Fruit fly (Drosophila melanogaster) whole organism, larva: ENCODE data around the gene CG7203.
"Not testable (repeated sequence)": the region's sequence is repeated elsewhere in the genome, so short reads cannot be mapped to it uniquely, and the experiment has no call there.

Experiments used
- noc ChIP-seq: fragments of 200-800 bp; sonication (Bioruptor generic); optimal IDR thresholded peaks from 3 replicates; lab custom pipeline; 2019; ENCODE audit warnings: missing biosample characterization, mild to moderate bottlenecking, missing genetic modification characterization, moderate library complexity

Gene CG7203

dm6 chr2L:7767328-7767727 lies 14.3 kb upstream of the CG7203 start, which contains the start of gene CG7191:
TSS of gene CG7191 (plus strand) at chr2L:7767628.
- no peak for TF ChIP-seq noc (tag; lab: Kevin White, UChicago)

- TF ChIP-seq noc (tag; lab: Kevin White, UChicago), result no peak
These were observed 3.8 kb upstream of the CG7203 start for dm6 chr2L:7756835-7757234.

- TF ChIP-seq noc (tag; lab: Kevin White, UChicago), result no peak
These were observed 1.6 kb upstream of the CG7203 start for dm6 chr2L:7754539-7754938.

DNA sequence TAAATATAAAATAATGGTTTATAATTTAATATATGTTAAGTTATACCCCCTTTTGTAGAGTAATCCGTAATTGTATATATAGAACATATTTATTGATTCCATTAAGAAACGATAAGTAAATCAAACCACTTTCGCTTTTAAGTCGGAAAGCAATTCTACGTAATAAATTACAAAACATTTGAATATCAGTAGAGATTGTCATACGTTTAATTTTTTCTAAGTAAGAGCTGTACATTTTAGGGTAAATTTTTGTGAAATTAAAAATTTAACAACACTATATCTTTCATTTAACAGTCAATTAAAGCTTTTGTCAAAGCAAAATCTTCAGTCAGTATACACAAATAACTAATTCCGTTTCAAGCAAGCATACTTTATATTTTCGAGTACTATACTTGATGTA lies 888 bp upstream of the CG7203 start, which contains the start of gene CG46025:
Gene CG46025 (plus strand): TSS at position 301 of the 400 bp plus-strand sequence.
- no peak for TF ChIP-seq noc (tag; lab: Kevin White, UChicago)

- no peak for TF ChIP-seq noc (tag; lab: Kevin White, UChicago)
These were observed 2.3 kb downstream of the CG7203 start for dm6 chr2L:7750631-7751161.

- no peak for TF ChIP-seq noc (tag; lab: Kevin White, UChicago)
These were observed 6.0 kb downstream of the CG7203 start, which contains the start of gene ATPsynGL for dm6 chr2L:7746975-7747374. TSS of gene ATPsynGL (plus strand) at chr2L:7747275.

DNA sequence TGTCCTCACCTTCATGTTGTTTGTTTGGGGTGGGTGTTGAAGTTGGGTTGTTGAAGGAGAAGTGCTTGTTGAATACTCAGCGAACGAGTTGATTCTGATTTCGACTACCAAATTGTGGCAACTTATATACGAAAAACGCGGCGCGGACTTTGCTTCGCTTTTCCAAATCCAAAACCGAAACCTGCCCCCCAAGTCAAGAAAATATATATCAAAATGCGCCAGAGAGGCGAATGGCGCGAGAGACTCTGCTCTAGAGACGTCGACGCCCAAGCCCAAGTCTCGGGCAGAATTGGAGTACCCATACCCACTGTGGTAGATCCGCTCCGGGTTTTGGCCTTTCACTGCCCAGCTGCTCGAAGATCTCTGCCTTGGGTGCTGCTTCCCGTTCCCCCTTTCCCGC lies 8.2 kb downstream of the CG7203 start, which contains the start of gene CG7214:
Gene CG7214 (minus strand): TSS at position 101 of the 400 bp plus-strand sequence.
- TF ChIP-seq noc (tag; lab: Kevin White, UChicago), result no peak

- no peak for TF ChIP-seq noc (tag; lab: Kevin White, UChicago)
These were observed 8.8 kb downstream of the CG7203 start for dm6 chr2L:7744208-7744607.

DNA sequence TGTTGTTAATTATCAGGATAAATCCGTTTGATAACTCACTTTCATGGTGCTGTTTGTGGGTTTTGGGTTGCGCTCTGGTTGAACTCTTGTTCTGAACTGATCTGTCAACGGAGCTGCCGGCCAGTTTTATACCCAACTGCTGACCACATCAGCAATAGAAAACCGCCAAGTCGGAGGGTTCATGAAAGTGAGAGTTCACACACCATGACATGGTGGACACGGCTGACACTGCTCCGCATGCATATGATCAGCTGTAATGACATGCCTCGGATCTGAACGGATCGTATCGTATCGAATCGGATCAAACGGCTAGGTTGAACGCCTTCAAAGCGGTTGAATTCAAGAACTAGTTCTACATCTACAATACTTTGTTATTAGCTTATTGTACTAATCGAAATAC lies 11.5 kb downstream of the CG7203 start, which contains the start of gene Acp1:
Gene Acp1 (minus strand): TSS at position 101 of the 400 bp plus-strand sequence.
- no peak for TF ChIP-seq noc (tag; lab: Kevin White, UChicago)

dm6 chr2L:7738709-7739108 lies 14.3 kb downstream of the CG7203 start, which contains the start of gene CG31904:
TSS of gene CG31904 (minus strand) at chr2L:7738809.
- not testable (repeated sequence) for TF ChIP-seq noc (tag; lab: Kevin White, UChicago)

dm6 chr2L:7732570-7732969 lies 20.4 kb downstream of the CG7203 start, which contains the start of gene CG13796:
TSS of gene CG13796 (minus strand) at chr2L:7732670.
- not testable (repeated sequence) for TF ChIP-seq noc (tag; lab: Kevin White, UChicago)

DNA sequence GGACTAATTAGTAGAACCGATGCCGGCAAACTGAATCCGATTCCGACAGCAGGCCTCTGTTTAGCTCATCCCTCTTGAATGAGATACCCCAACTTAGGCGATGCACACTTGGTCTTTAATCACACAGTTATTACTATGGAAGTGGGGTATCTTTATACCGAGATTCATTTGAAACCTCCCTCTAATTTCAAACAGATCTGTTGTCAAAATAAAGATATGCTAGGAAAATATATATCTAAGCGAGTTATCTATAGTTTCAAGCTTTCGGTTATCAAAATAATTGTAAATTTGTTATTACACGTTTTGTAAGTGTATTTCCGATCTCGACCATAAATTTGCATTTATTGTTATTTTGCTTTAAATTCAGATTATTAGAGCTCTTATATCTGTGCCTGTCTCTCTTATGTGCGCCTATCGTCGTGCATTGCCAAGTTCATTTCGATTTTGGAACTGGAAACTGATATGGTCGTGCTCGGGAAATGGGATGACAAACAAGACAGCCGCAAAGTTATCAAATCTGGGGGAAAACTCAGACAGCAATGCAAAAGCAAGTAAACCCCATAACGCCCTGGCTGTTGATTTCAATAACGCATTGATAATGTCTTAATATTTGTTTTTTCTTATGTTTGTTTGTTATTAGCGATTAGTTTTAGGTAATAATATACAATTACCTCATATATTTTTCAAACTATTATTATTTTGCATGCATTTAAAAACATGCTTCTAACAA lies 26.6 kb downstream of the CG7203 start, which contains the start of gene CG13795:
Gene CG13795 (minus strand): TSS at position 31 of the 730 bp plus-strand sequence.
- TF ChIP-seq noc (tag; lab: Kevin White, UChicago), result peak; percentile 55

dm6 chr2L:7722723-7723122 lies 30.3 kb downstream of the CG7203 start, which contains the start of gene CG13794:
TSS of gene CG13794 (minus strand) at chr2L:7722823.
- TF ChIP-seq noc (tag; lab: Kevin White, UChicago), result no peak

DNA sequence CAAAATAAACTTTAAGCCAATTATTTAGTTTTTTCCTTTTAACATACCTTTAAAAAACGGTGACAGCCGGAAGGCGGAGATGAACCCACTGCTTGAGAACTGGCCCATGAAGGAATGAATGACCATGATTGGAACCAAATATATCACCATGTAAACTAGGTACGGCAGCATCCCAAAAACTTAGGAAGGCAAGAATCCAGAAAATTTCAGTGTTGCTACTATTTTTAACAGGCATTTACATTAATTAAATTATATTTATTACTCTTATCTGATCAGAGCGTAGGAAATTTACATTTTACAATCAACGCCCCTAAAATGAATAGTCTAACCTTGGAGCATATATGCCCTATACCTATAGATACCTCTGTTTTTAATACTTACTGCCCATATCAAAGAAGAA lies 30.9 kb downstream of the CG7203 start:
- TF ChIP-seq noc (tag; lab: Kevin White, UChicago), result no peak

DNA sequence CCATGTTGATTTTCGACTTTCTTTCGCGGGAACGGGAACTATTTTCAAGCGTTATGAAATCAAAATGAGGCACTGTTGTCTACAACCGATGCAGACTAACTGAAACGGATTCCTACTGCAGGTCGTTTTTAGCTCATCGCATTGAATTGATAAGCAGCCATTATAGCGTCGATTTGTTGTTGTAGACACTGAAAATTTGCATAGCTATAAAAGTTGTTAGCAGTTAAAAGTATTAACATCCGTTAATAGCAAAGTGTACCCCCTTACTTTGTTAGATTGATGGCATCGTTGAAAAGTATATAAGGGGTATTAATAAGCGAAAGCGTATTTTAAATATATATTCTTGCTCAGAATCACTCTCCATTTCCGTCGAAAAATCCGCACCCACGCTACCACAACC lies 33.6 kb downstream of the CG7203 start, which contains the start of gene CG13793:
Gene CG13793 (minus strand): TSS at position 101 of the 400 bp plus-strand sequence.
- TF ChIP-seq noc (tag; lab: Kevin White, UChicago), result no peak

DNA sequence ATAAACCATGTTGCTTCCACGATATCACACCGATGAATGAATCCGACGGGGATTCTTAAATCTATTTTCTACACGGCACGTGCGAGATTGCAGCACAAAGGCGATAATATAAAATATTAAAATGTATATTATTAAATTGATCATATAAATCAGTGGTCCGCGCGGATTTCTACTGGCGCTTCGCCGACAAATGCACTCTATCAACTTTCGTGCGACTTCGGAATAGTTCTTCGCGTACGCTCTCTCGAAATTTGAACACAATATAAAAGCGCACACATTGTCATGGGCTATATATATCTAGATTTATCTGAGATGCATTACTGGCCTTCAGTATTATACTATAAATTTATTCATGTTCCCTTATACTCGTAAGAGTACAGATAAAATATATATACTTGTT lies 36.4 kb downstream of the CG7203 start, which contains the start of gene CG33296:
Gene CG33296 (minus strand): TSS at position 101 of the 400 bp plus-strand sequence.
- TF ChIP-seq noc (tag; lab: Kevin White, UChicago), result no peak
